ENCODE assay signal across 1 fruit fly cellular context in genomic region chr2L:5224724-5225319, dm6.
TF ChIP-seq lines count a peak whose summit lies in the region.

No protein-coding gene starts in this region.

TF ChIP-seq in whole organism, embryonic, 481 proteins besides CTCF, POLR2A, EP300 and RAD21 (continued from another document):
- TF ChIP-seq CG9932 (GFP tag; IDR thresholded peaks at IDR 0.05; lab: Robert Waterston, UW), result peak; percentile 56
- TF ChIP-seq gt (GFP tag; IDR thresholded peaks at IDR 0.05; lab: Robert Waterston, UW), result no peak
- no peak for TF ChIP-seq CkIIα-i1 (GFP tag; IDR thresholded peaks at IDR 0.05; lab: Robert Waterston, UW)
- TF ChIP-seq bab2 (GFP tag; optimal IDR thresholded peaks at IDR 0.05; lab: Kevin White, UChicago), result peak; percentile 1
- TF ChIP-seq CG11696 (GFP tag; IDR thresholded peaks at IDR 0.05; lab: Robert Waterston, UW), result 0 out of 2 replicates have a peak, but pooled peaks have one; percentile 6
- peak; percentile 19 for TF ChIP-seq CG12769 (tag; optimal IDR thresholded peaks at IDR 0.05; lab: Kevin White, UChicago)
- TF ChIP-seq Atf6 (GFP tag; IDR thresholded peaks at IDR 0.05; lab: Robert Waterston, UW), result peak; percentile 48; the same call in 1 of the 2 replicates
- no peak for TF ChIP-seq Ada2b (GFP tag; IDR thresholded peaks at IDR 0.05; lab: Robert Waterston, UW)
- no peak for TF ChIP-seq CG8290 (GFP tag; optimal IDR thresholded peaks at IDR 0.05; lab: Kevin White, UChicago)
- TF ChIP-seq CG8290 (tag; optimal IDR thresholded peaks at IDR 0.05; lab: Kevin White, UChicago), result peak in 1 of 2 experiments; percentile 66
- peak; percentile 53 for TF ChIP-seq slbo (GFP tag; IDR thresholded peaks at IDR 0.05; lab: Robert Waterston, UW)
- peak; percentile 19; the same call in 1 of the 3 replicates for TF ChIP-seq CG11695 (GFP tag; IDR thresholded peaks at IDR 0.05; lab: Robert Waterston, UW)
- no peak for TF ChIP-seq aop (GFP tag; IDR thresholded peaks at IDR 0.05; lab: Robert Waterston, UW)
- TF ChIP-seq CG15269 (tag; optimal IDR thresholded peaks at IDR 0.05; lab: Kevin White, UChicago), result peak; percentile 38
- no peak for TF ChIP-seq bsh (GFP tag; optimal IDR thresholded peaks at IDR 0.05; lab: Kevin White, UChicago)
- peak; percentile 3 for TF ChIP-seq abd-A (tag; optimal IDR thresholded peaks at IDR 0.05; lab: Kevin White, UChicago)
- peak; percentile 29; the same call in 1 of the 2 replicates for TF ChIP-seq CG32772 (GFP tag; IDR thresholded peaks at IDR 0.05; lab: Robert Waterston, UW)
- 0 out of 2 replicates have a peak, but pooled peaks have one; percentile 13 for TF ChIP-seq inv (GFP tag; IDR thresholded peaks at IDR 0.05; lab: Robert Waterston, UW; ENCODE audit: partially characterized antibody)
- peak; percentile 30 for TF ChIP-seq CG2120 (GFP tag; optimal IDR thresholded peaks at IDR 0.05; lab: Kevin White, UChicago)
- TF ChIP-seq pan (optimal IDR thresholded peaks at IDR 0.05; lab: Kevin White, UChicago), result no peak
- peak in 1 of 2 experiments; percentile 30 for TF ChIP-seq pan (GFP tag; optimal IDR thresholded peaks at IDR 0.05 in 1 of 2, IDR thresholded peaks at IDR 0.05 in 1 of 2)
- TF ChIP-seq Mes4 (GFP tag; optimal IDR thresholded peaks at IDR 0.05; lab: Kevin White, UChicago), result no peak
- peak; percentile 67 for TF ChIP-seq Rfx (GFP tag; IDR thresholded peaks at IDR 0.05; lab: Robert Waterston, UW)
- peak; percentile 28 for TF ChIP-seq lab (GFP tag; optimal IDR thresholded peaks at IDR 0.05; lab: Kevin White, UChicago)
- TF ChIP-seq Dek (tag; optimal IDR thresholded peaks at IDR 0.05; lab: Kevin White, UChicago), result no peak
- TF ChIP-seq Antp (GFP tag; optimal IDR thresholded peaks at IDR 0.05; lab: Kevin White, UChicago), result peak; percentile 10
- peak; percentile 2 for TF ChIP-seq CG7786 (GFP tag; optimal IDR thresholded peaks at IDR 0.05; lab: Kevin White, UChicago)
- TF ChIP-seq Hr39 (optimal IDR thresholded peaks at IDR 0.05; lab: Kevin White, UChicago), result no peak
- TF ChIP-seq fd3F (GFP tag; optimal IDR thresholded peaks at IDR 0.05; lab: Kevin White, UChicago), result peak; percentile 4
- no peak for TF ChIP-seq btn (GFP tag; optimal IDR thresholded peaks at IDR 0.05; lab: Kevin White, UChicago)
- TF ChIP-seq Drgx (GFP tag; IDR thresholded peaks at IDR 0.05; lab: Robert Waterston, UW), result peak; percentile 29; the same call in 1 of the 2 replicates
- TF ChIP-seq CG6765 (GFP tag; optimal IDR thresholded peaks at IDR 0.05; lab: Kevin White, UChicago), result peak; percentile 19
- TF ChIP-seq HmgZ (tag; optimal IDR thresholded peaks at IDR 0.05; lab: Kevin White, UChicago), result peak; percentile 13
- peak; percentile 7 for TF ChIP-seq unpg (GFP tag; optimal IDR thresholded peaks at IDR 0.05; lab: Kevin White, UChicago)
- 0 out of 3 replicates have a peak, but pooled peaks have one; percentile 44 for TF ChIP-seq ci (GFP tag; IDR thresholded peaks at IDR 0.05; lab: Robert Waterston, UW)
- TF ChIP-seq lilli (GFP tag; optimal IDR thresholded peaks at IDR 0.05; lab: Kevin White, UChicago), result peak; percentile 23
- peak; percentile 48; the same call in 2 of the 3 replicates for TF ChIP-seq dysf (GFP tag; IDR thresholded peaks at IDR 0.05; lab: Robert Waterston, UW)
- TF ChIP-seq CG14014 (GFP tag; IDR thresholded peaks at IDR 0.05; lab: Robert Waterston, UW), result 0 out of 2 replicates have a peak, but pooled peaks have one; percentile 24
- TF ChIP-seq row (GFP tag; IDR thresholded peaks at IDR 0.05; lab: Robert Waterston, UW), result peak; percentile 57; the same call in 2 of the 3 replicates
